Worm (Caenorhabditis elegans) whole organism, L4 larva: ENCODE data around the gene saeg-1.

Source experiments
- nhr-42 ChIP-seq: fragments of 200-800 bp; sonication (Bioruptor generic); IDR thresholded peaks from 2 replicates; pipeline ENCODE4 v1.3.6; 2022; ENCODE audit warnings: missing genetic modification characterization, missing compliant biosample characterization
- pha-4 ChIP-seq, 2 experiments: fragments of 150-350 bp in 1 of 2; fragments of 200-800 bp in 1 of 2; sonication (Bioruptor generic) in 1 of 2; IDR thresholded peaks in 1 of 2; optimal IDR thresholded peaks in 1 of 2; 2 replicates each; pipeline versions ENCODE4 v1.3.6 to Lab custom; 2014 to 2022; ENCODE audit warnings: missing genetic modification characterization in 2 of 2, missing genetic modification reagents in 2 of 2, missing biosample characterization in 1 of 2, missing compliant biosample characterization in 1 of 2
- unc-62 ChIP-seq, 3 experiments: fragments of 150-350 bp in 1 of 3; sonication (generic microtip); optimal IDR thresholded peaks in 2 of 3; peaks in 1 of 3; 1 replicate in 1 of 3; 2 replicates in 2 of 3; lab custom pipeline; 2014 to 2017; ENCODE audit warnings: missing biosample characterization in 3 of 3, missing genetic modification characterization in 3 of 3, missing genetic modification reagents in 3 of 3, missing genotype in 1 of 3

DNA sequence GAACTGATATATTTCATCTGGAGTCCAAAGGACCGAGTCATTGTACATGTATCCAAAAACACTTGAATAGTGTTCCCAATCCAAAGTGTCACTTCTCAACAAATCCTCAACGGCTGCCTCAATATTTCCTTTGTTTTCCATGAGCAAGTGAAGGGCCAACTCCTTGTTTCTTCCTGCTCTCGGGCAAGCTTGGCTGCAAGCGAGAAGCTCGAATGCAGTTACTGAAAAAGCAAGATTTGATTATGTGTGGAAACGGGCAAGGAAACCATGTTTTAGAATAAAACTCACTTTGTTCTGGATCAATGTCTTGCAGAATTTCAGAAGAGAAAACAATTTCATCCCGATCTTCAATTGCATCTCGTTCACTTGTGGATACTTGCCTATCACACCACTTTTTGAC is 11.3 kb downstream of the saeg-1 start:
- TF ChIP-seq unc-62 (GFP tag; optimal IDR thresholded peaks at IDR 0.05 in 1 of 2; lab: Kevin White, UChicago) (peak in 1 of 2 experiments; percentile 75), unc-62 (tag; optimal IDR thresholded peaks at IDR 0.05; lab: Kevin White, UChicago) (no peak), pha-4 (GFP tag; IDR thresholded peaks at IDR 0.05; lab: Robert Waterston, UW) (no peak), pha-4 (tag; optimal IDR thresholded peaks at IDR 0.05; lab: Kevin White, UChicago) (no peak), nhr-42 (GFP tag; lab: Robert Waterston, UW) (no peak)
